Worm (Caenorhabditis elegans) whole organism, late embryonic: ENCODE measurements around the gene F11E6.4.

ENCODE experiments used
- ceh-34 ChIP-seq: sonication (generic microtip); optimal IDR thresholded peaks from 2 replicates; lab custom pipeline; 2016; ENCODE audit warnings: mild to moderate bottlenecking, missing genetic modification characterization, missing compliant biosample characterization
- dmd-4 ChIP-seq: sonication (generic microtip); optimal IDR thresholded peaks from 2 replicates; lab custom pipeline; 2016; ENCODE audit warnings: borderline replicate concordance, missing genetic modification characterization, missing compliant biosample characterization
- eyg-1 ChIP-seq: sonication (generic microtip); optimal IDR thresholded peaks from 2 replicates; lab custom pipeline; 2016; ENCODE audit warnings: missing genotype, missing genetic modification characterization, missing compliant biosample characterization
- hlh-13 ChIP-seq: fragments of 200-800 bp; sonication (Bioruptor generic); optimal IDR thresholded peaks from 2 replicates; lab custom pipeline; 2018; ENCODE audit warnings: mild to moderate bottlenecking, missing genetic modification characterization, missing compliant biosample characterization
- odd-2 ChIP-seq: sonication (generic microtip); optimal IDR thresholded peaks from 2 replicates; lab custom pipeline; 2017; ENCODE audit warnings: antibody characterized with exemption, mild to moderate bottlenecking, missing genetic modification characterization, missing compliant biosample characterization

DNA sequence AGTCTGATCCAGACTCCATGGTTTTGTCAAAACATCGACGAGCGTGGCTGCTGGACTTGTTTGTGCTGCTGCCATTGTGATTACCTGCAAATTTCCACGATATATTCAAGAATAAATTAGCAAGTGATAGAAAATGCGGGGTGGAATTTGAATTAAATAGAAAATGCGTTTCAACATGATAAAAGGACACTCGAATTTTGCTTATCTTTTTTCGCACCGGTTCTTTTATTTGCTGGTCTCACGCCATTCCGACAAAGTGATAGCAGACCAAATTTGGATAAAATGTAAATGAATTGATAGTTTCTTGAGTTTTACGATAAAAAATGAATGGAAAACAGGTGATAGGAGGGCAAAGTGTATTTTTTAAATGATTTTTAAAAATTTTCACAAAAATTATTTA lies 2.8 kb downstream of the F11E6.4 start, which contains the start of gene elo-2:
- TF ChIP-seq ceh-34 (tag; lab: Kevin White, UChicago) (no peak), dmd-4 (tag; lab: Kevin White, UChicago) (no peak), eyg-1 (tag; lab: Kevin White, UChicago) (no peak), odd-2 (no peak), hlh-13 (GFP tag; lab: Kevin White, UChicago) (no peak)
